Worm (Caenorhabditis elegans): ENCODE data around the gene yap-1.

The yap-1 gene

DNA sequence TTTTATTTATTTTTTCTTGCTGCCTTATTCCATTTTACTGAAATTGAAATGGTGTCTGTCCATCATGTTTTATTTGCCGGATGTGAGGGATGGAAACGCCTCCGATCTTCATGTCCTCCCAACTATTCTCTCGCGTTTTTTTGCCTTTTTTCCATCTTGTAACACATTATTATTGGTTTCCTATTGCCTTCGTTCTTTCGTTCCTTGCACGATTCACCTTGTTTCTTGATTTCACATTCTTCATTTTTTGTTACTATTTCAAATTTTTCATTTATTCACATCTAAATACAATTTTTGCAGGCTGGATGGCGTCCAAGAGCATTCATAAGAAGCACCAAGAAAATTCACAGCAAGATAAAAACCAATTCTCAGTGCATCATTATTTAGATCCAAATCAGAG lies at the start of gene yap-1:
TSS of gene yap-1 (plus strand) at position 301 of the 400 bp plus-strand sequence.
- TF ChIP-seq ets-7 (tag; optimal IDR thresholded peaks at IDR 0.05) (no peak), tbx-11 (GFP tag; IDR thresholded peaks at IDR 0.05) (no peak), pes-1 (GFP tag; IDR thresholded peaks at IDR 0.05) (no peak), ceh-13 (GFP tag; optimal IDR thresholded peaks at IDR 0.05) (no peak), hmbx-1 (tag; optimal IDR thresholded peaks at IDR 0.05) (no peak), scrt-1 (GFP tag; IDR thresholded peaks at IDR 0.05) (no peak), aly-1 (tag; optimal IDR thresholded peaks at IDR 0.05) (no peak), hnd-1 (tag; optimal IDR thresholded peaks at IDR 0.05) (no peak), B0310.2 (tag; optimal IDR thresholded peaks at IDR 0.05) (no peak)

DNA sequence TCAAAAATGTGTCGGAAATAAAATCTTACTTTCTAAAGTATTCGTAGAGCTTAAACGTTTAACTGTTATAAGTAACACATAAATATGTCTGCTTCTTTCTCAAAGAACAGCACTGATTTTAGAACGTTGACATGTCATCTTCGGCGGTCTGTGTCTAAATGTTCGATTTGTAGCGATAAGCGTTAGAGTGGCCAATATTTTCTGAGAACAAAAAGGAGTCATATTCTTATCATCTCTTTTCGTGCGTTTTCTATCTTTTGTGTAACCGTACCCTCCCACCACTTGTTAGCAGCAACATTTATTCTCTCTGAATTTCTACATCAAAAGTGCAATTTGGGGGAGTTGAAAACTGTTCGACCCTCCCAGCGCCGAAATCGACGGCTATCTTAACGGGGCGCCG lies 46.6 kb upstream of the yap-1 start:
- no peak for TF ChIP-seq aly-1 (tag; optimal IDR thresholded peaks at IDR 0.05)

DNA sequence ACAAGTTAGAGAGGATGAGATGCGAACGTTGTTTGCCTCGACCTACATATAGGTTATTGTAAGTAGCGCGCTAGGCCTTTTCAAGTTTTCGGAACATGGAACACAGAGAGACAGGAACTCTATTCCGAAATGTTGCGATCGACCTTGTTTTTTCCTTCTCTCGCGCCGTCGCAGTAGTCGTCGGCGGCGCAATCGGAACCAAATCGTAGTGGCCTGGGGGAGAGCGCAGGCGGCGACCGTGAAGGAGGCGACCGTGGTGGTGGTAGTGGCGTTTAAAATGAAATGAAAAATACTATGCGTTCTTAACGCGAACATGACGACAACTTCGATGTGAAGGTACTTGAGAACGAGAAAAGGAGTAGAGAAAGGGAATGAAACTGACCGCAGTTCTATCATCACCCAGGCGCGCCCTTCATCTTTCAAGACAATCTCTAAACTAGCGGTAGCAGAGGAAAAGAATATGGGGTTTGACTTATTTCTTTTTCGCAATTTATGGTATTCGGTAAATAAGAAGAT lies 44.1 kb upstream of the yap-1 start:
- no peak for TF ChIP-seq ceh-36 (tag; optimal IDR thresholded peaks at IDR 0.05)
- TF ChIP-seq tbx-37 (GFP tag; conservative IDR thresholded peaks at IDR 0.05): no peak

DNA sequence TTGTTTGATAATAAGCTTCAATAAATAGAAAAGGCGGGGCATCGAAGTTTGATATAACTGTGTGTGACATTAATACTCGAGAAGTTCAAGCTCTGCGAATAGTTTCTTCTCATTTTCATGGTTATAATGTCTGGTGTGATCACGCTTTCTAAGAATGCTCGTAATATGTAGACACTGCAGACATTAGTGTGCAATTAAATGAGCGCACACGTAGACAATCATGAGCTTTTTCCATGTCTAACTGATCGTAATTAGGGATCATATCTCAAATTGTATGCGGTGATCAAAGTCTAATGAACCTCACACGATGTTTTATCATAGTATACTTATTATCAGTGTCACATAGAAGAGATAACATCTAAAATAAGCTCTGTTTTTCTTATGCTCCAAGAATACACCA lies 41.6 kb upstream of the yap-1 start:
- TF ChIP-seq sea-1 (GFP tag; conservative IDR thresholded peaks at IDR 0.05): no peak
- TF ChIP-seq hnd-1 (tag; optimal IDR thresholded peaks at IDR 0.05): no peak
- TF ChIP-seq B0310.2 (tag; optimal IDR thresholded peaks at IDR 0.05): no peak
- no peak for TF ChIP-seq hmbx-1 (tag; optimal IDR thresholded peaks at IDR 0.05)
- no peak for TF ChIP-seq tra-4 (tag; optimal IDR thresholded peaks at IDR 0.05)
- TF ChIP-seq F13C5.2 (tag; optimal IDR thresholded peaks at IDR 0.05): no peak
- no peak for TF ChIP-seq hmg-4 (GFP tag; optimal IDR thresholded peaks at IDR 0.05)
- TF ChIP-seq ama-1 (optimal IDR thresholded peaks at IDR 0.05): no peak
- no peak for TF ChIP-seq pes-1 (GFP tag; IDR thresholded peaks at IDR 0.05)

DNA sequence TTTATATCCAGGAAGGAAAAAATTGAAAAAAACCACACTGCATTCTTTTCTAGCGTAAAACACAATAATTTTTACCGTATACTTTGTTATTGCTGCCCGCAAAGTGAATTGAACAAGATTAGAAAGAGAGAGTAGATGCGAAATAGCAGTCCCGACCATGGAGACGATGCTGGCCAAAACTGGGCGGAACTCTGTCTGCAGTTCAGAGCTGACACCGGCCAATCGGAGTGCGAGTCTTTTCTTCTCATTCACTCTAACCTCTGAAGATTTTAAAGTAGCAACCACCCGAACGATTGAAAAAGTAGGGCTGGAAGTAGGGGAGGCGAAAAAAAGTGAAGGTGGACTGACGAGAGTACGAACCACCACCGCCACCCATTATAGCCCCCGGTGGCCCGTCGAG lies 35.1 kb upstream of the yap-1 start:
- no peak for TF ChIP-seq ets-7 (tag; optimal IDR thresholded peaks at IDR 0.05)
- TF ChIP-seq F13C5.2 (tag; optimal IDR thresholded peaks at IDR 0.05): no peak
- TF ChIP-seq tbx-37 (GFP tag; conservative IDR thresholded peaks at IDR 0.05): no peak

DNA sequence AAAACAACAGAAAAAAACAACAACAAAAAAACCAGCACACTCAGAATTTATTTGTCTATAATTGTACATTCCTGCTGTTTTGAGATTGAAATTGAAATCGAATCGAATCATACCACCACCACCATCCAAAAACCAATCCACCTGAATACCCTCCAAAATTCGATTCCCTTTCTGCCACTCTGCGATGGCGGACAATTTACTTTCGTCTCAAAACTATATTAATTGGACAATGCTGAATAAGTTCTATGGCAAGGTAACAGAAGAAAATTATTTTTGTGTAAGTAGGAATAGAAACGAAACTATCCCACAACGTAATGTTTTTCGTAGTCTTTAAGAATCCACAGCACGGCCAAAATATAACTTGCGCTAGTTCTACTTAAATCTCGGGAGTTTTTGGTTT lies 32.2 kb upstream of the yap-1 start:
- TF ChIP-seq ceh-13 (GFP tag; optimal IDR thresholded peaks at IDR 0.05) (no peak), ets-7 (tag; optimal IDR thresholded peaks at IDR 0.05) (no peak), pes-1 (GFP tag; IDR thresholded peaks at IDR 0.05) (no peak), B0310.2 (tag; optimal IDR thresholded peaks at IDR 0.05) (no peak), tbx-11 (GFP tag; IDR thresholded peaks at IDR 0.05) (no peak), aly-1 (tag; optimal IDR thresholded peaks at IDR 0.05) (no peak)

DNA sequence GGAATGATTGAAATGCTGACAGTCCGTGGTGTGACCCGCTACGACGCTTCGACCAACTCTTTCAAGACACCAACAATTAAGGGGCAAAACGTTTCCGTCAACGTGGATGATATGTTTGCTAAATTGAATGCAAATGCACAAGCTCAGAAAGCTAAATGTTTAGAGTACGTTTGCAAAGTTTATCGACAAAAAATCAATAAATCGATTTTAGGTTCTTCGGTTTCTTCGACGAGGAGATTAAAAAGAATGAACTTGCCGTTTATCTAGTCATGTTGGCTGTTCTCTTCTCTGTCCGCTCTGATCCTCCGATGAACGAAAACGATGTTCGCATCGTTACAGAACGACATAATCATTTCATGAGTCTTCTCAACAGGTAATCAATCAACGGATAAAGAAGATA lies 27.0 kb upstream of the yap-1 start:
- TF ChIP-seq scrt-1 (GFP tag; IDR thresholded peaks at IDR 0.05): no peak
- no peak for TF ChIP-seq B0310.2 (tag; optimal IDR thresholded peaks at IDR 0.05)
- TF ChIP-seq tbx-11 (GFP tag; IDR thresholded peaks at IDR 0.05): no peak
- no peak for TF ChIP-seq hmbx-1 (tag; optimal IDR thresholded peaks at IDR 0.05)
- TF ChIP-seq aly-1 (tag; optimal IDR thresholded peaks at IDR 0.05): no peak
- no peak for TF ChIP-seq flt-1 (GFP tag; IDR thresholded peaks at IDR 0.05)
- no peak for TF ChIP-seq tra-4 (tag; optimal IDR thresholded peaks at IDR 0.05)
- TF ChIP-seq ceh-36 (tag; optimal IDR thresholded peaks at IDR 0.05): no peak
- TF ChIP-seq ceh-13 (GFP tag; optimal IDR thresholded peaks at IDR 0.05): no peak
- no peak for TF ChIP-seq ets-7 (tag; optimal IDR thresholded peaks at IDR 0.05)
- no peak for TF ChIP-seq hnd-1 (tag; optimal IDR thresholded peaks at IDR 0.05)
- no peak for TF ChIP-seq ama-1 (optimal IDR thresholded peaks at IDR 0.05)
- TF ChIP-seq pes-1 (GFP tag; IDR thresholded peaks at IDR 0.05): no peak
- no peak for TF ChIP-seq hmg-4 (GFP tag; optimal IDR thresholded peaks at IDR 0.05)
- TF ChIP-seq F13C5.2 (tag; optimal IDR thresholded peaks at IDR 0.05): no peak
- no peak for TF ChIP-seq sea-1 (GFP tag; conservative IDR thresholded peaks at IDR 0.05)
- TF ChIP-seq tbx-37 (GFP tag; conservative IDR thresholded peaks at IDR 0.05): no peak

DNA sequence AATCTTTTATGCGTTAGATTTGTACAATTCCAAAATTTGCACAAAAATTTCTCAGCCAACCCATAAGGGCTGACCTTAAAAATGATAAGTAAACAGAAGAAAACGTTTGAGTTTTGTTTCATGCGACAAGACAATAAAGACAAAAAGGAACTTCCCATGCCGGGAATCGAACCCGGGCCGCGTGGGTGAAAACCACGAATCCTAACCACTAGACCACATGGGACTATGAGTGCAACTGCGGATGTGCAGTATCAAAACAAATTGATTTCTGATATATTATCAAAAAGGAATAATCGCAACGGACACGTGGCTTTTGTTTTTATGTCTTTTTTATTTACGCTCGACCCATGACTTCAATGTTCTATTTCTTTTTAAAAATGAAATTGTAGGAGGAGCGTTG lies 24.9 kb upstream of the yap-1 start:
- TF ChIP-seq flt-1 (GFP tag; IDR thresholded peaks at IDR 0.05) (no peak), sea-1 (GFP tag; conservative IDR thresholded peaks at IDR 0.05) (no peak), ceh-13 (GFP tag; optimal IDR thresholded peaks at IDR 0.05) (no peak), hmg-4 (GFP tag; optimal IDR thresholded peaks at IDR 0.05) (no peak), tra-4 (tag; optimal IDR thresholded peaks at IDR 0.05) (no peak), ets-7 (tag; optimal IDR thresholded peaks at IDR 0.05) (no peak), scrt-1 (GFP tag; IDR thresholded peaks at IDR 0.05) (no peak), F13C5.2 (tag; optimal IDR thresholded peaks at IDR 0.05) (no peak), ceh-36 (tag; optimal IDR thresholded peaks at IDR 0.05) (no peak), ama-1 (optimal IDR thresholded peaks at IDR 0.05) (no peak)

DNA sequence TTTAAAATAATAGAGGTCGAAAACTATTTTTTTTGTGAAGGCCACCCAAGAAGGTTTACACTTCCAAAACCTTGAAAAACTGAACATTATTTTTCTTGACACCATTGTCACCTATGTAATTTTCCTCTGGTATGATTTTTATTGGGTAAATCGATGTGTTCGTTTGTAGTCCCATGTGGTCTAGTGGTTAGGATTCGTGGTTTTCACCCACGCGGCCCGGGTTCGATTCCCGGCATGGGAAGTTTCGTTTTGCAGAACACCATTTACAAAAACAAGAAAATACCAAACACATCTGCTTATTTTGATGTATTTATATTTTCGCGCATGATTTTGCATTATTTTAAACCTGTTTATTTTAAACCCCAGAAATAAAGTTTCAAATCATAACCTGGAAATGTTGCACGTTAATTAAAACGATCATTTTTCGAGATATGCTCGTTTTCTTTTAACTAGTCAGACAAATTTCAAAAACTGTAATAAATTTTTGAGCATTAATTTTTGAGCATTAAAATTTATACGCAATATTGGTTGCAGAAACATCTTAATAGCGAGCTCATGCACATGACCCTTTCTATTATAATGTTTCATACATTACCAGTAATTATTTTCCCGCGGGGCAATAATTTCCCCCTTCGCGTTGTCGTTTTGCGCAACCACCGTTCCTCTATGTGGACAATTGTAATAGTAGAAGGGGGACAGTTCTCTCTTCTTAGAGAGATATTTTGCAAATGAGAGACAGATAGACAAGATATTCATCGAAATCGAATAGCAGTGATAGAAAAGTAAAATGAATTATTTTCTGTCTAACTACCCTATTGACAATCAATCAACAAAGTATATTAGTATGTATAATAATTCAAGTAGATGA lies 24.1 kb upstream of the yap-1 start:
- no peak for TF ChIP-seq ceh-13 (GFP tag; optimal IDR thresholded peaks at IDR 0.05)
- no peak for TF ChIP-seq scrt-1 (GFP tag; IDR thresholded peaks at IDR 0.05)
